Fruit fly (Drosophila melanogaster) whole organism, embryonic: ENCODE results near the gene UbcE2H.

ENCODE experiments used
- Aef1 ChIP-seq: fragments of 200-800 bp; sonication (Bioruptor generic); IDR thresholded peaks from 3 replicates; pipeline ENCODE4 v1.3.6; 2022; ENCODE audit warnings: missing biosample characterization, missing genetic modification characterization
- Antp ChIP-seq: fragments of 200-800 bp; sonication (Bioruptor generic); optimal IDR thresholded peaks from 3 replicates; lab custom pipeline; 2016; ENCODE audit warnings: missing biosample characterization, missing genetic modification characterization
- CG12219 ChIP-seq: fragments of 200-800 bp; sonication (Bioruptor generic); optimal IDR thresholded peaks from 3 replicates; lab custom pipeline; 2018; ENCODE audit warnings: missing biosample characterization, mild to moderate bottlenecking, missing genetic modification characterization
- CG14667 ChIP-seq: fragments of 200-800 bp; sonication (Bioruptor generic); IDR thresholded peaks from 2 replicates; pipeline ENCODE4 v1.3.6; 2022; ENCODE audit warnings: missing biosample characterization, missing genetic modification characterization
- CG14860 ChIP-seq: fragments of 200-800 bp; sonication (Bioruptor generic); IDR thresholded peaks from 3 replicates; pipeline ENCODE4 v1.3.6; 2022; ENCODE audit warnings: missing biosample characterization, missing genetic modification characterization; ENCODE audit not compliant: partially characterized antibody
- CG15073 ChIP-seq: fragments of 200-800 bp; sonication (Bioruptor generic); optimal IDR thresholded peaks from 2 replicates; lab custom pipeline; 2016; ENCODE audit warnings: missing biosample characterization, missing genetic modification characterization
- CG16863 ChIP-seq: fragments of 200-800 bp; sonication (Bioruptor generic); optimal IDR thresholded peaks from 3 replicates; lab custom pipeline; 2016; ENCODE audit warnings: missing biosample characterization, missing genetic modification characterization
- CG17802 ChIP-seq: fragments of 200-800 bp; sonication (Bioruptor generic); optimal IDR thresholded peaks from 2 replicates; lab custom pipeline; 2018; ENCODE audit warnings: missing biosample characterization, mild to moderate bottlenecking, missing genetic modification characterization, moderate library complexity
- CG1832 ChIP-seq: fragments of 200-800 bp; sonication (Bioruptor generic); optimal IDR thresholded peaks from 2 replicates; lab custom pipeline; 2017; ENCODE audit warnings: missing biosample characterization, mild to moderate bottlenecking, missing genetic modification characterization, inconsistent platforms
- CG18619 ChIP-seq: fragments of 200-800 bp; sonication (Bioruptor generic); optimal IDR thresholded peaks from 3 replicates; lab custom pipeline; 2017; ENCODE audit warnings: missing biosample characterization, mild to moderate bottlenecking, missing genetic modification characterization
- CG2116 ChIP-seq: fragments of 200-800 bp; sonication (Bioruptor generic); optimal IDR thresholded peaks from 3 replicates; lab custom pipeline; 2018; ENCODE audit warnings: missing biosample characterization, mild to moderate bottlenecking, missing genetic modification characterization
- CG2120 ChIP-seq: fragments of 200-800 bp; sonication (Bioruptor generic); optimal IDR thresholded peaks from 3 replicates; lab custom pipeline; 2016; ENCODE audit warnings: missing biosample characterization, missing genetic modification characterization
- CG3407 ChIP-seq: fragments of 200-800 bp; sonication (Bioruptor generic); optimal IDR thresholded peaks from 2 replicates; lab custom pipeline; 2018; ENCODE audit warnings: missing biosample characterization, mild to moderate bottlenecking, missing genetic modification characterization
- CG34224 ChIP-seq: fragments of 200-800 bp; sonication (Bioruptor generic); IDR thresholded peaks from 3 replicates; pipeline ENCODE4 v1.3.6; 2022; ENCODE audit warnings: missing biosample characterization, missing genetic modification characterization; ENCODE audit not compliant: partially characterized antibody
- CG5245 ChIP-seq: fragments of 200-800 bp; sonication (Bioruptor generic); optimal IDR thresholded peaks from 3 replicates; lab custom pipeline; 2016; ENCODE audit warnings: missing biosample characterization, missing genetic modification characterization
- CG6791 ChIP-seq: fragments of 200-800 bp; sonication (Bioruptor generic); IDR thresholded peaks from 3 replicates; pipeline ENCODE4 v1.3.6; 2022; ENCODE audit warnings: missing biosample characterization, missing genetic modification characterization; ENCODE audit not compliant: partially characterized antibody
- CG8290 ChIP-seq, 3 experiments: fragments of 200-800 bp; sonication (Bioruptor generic); optimal IDR thresholded peaks; 2 replicates each; lab custom pipeline; 2016 to 2019; ENCODE audit warnings: missing biosample characterization in 3 of 3, missing genetic modification characterization in 3 of 3, mild to moderate bottlenecking in 2 of 3, moderate library complexity in 1 of 3
- CG8765 ChIP-seq: fragments of 200-800 bp; sonication (Bioruptor generic); IDR thresholded peaks from 2 replicates; pipeline ENCODE4 v1.3.6; 2022; ENCODE audit warnings: missing biosample characterization, missing genetic modification characterization
- CG8924 ChIP-seq: fragments of 200-800 bp; optimal IDR thresholded peaks from 3 replicates; lab custom pipeline; 2019; ENCODE audit warnings: missing biosample characterization, mild to moderate bottlenecking, missing genetic modification characterization, moderate library complexity
- CkIIα-i1 ChIP-seq: fragments of 200-800 bp; sonication (Bioruptor generic); IDR thresholded peaks from 2 replicates; pipeline ENCODE4 v1.3.6; 2022; ENCODE audit warnings: missing biosample characterization, missing genetic modification characterization
- D ChIP-seq, 2 experiments: fragments of 200-800 bp in 1 of 2; fragments of >200 bp in 1 of 2; sonication (Bioruptor generic) in 1 of 2; optimal IDR thresholded peaks; 2 replicates in 1 of 2; 3 replicates in 1 of 2; lab custom pipeline; 2017; ENCODE audit warnings: mild to moderate bottlenecking in 1 of 2, missing biosample characterization in 1 of 2, missing genetic modification characterization in 1 of 2, missing genetic modification reagents in 1 of 2
- Dip2 ChIP-seq: fragments of 200-800 bp; sonication (Bioruptor generic); IDR thresholded peaks from 2 replicates; pipeline ENCODE4 v1.3.6; 2022; ENCODE audit warnings: missing biosample characterization, missing genetic modification characterization
- Ets97D ChIP-seq: fragments of 200-800 bp; sonication (Bioruptor generic); optimal IDR thresholded peaks from 3 replicates; lab custom pipeline; 2016; ENCODE audit warnings: missing biosample characterization, missing genetic modification characterization
- GATAe ChIP-seq: fragments of 200-800 bp; sonication (Bioruptor generic); conservative IDR thresholded peaks from 2 replicates; pipeline ENCODE4 v1.3.6; 2022; ENCODE audit warnings: missing biosample characterization, missing genetic modification characterization
- Gug ChIP-seq: fragments of 200-800 bp; sonication (Bioruptor generic); IDR thresholded peaks from 4 replicates; pipeline ENCODE4 v1.3.6; 2022; ENCODE audit warnings: missing biosample characterization, missing genetic modification characterization
- HLH3B ChIP-seq: fragments of 200-800 bp; sonication (Bioruptor generic); IDR thresholded peaks from 2 replicates; pipeline ENCODE4 v1.3.6; 2022; ENCODE audit warnings: missing biosample characterization, missing genetic modification characterization
- Myb ChIP-seq: fragments of 200-800 bp; sonication (Bioruptor generic); optimal IDR thresholded peaks from 2 replicates; lab custom pipeline; 2016; ENCODE audit warnings: missing biosample characterization, missing genetic modification characterization
- Nf-YB ChIP-seq: fragments of 200-800 bp; sonication (Bioruptor generic); optimal IDR thresholded peaks from 3 replicates; lab custom pipeline; 2019; ENCODE audit warnings: missing biosample characterization, mild to moderate bottlenecking, missing genetic modification characterization, moderate library complexity
- Opbp ChIP-seq: fragments of 200-800 bp; sonication (Bioruptor generic); IDR thresholded peaks from 3 replicates; pipeline ENCODE4 v1.3.6; 2022; ENCODE audit warnings: missing biosample characterization, missing genetic modification characterization; ENCODE audit not compliant: partially characterized antibody
- Six4 ChIP-seq: fragments of 200-800 bp; sonication (Bioruptor generic); optimal IDR thresholded peaks from 2 replicates; lab custom pipeline; 2016; ENCODE audit warnings: missing biosample characterization, missing genetic modification characterization
- Xrp1 ChIP-seq: fragments of 200-800 bp; sonication (Bioruptor generic); IDR thresholded peaks from 2 replicates; pipeline ENCODE4 v1.3.6; 2022; ENCODE audit warnings: missing biosample characterization, missing genetic modification characterization
- bab2 ChIP-seq: fragments of 200-800 bp; sonication (Bioruptor generic); optimal IDR thresholded peaks from 2 replicates; lab custom pipeline; 2016; ENCODE audit warnings: missing biosample characterization, missing genetic modification characterization
- dan ChIP-seq: fragments of 200-800 bp; sonication (Bioruptor generic); IDR thresholded peaks from 2 replicates; pipeline ENCODE4 v1.3.6; 2022; ENCODE audit warnings: missing biosample characterization, missing genetic modification characterization
- ems ChIP-seq: fragments of 200-800 bp; sonication (Bioruptor generic); optimal IDR thresholded peaks from 3 replicates; lab custom pipeline; 2016; ENCODE audit warnings: missing biosample characterization, missing genetic modification characterization
- gcm2 ChIP-seq: fragments of 200-800 bp; sonication (Bioruptor generic); optimal IDR thresholded peaks from 2 replicates; lab custom pipeline; 2016; ENCODE audit warnings: missing biosample characterization, missing genetic modification characterization
- gro ChIP-seq: fragments of 200-800 bp; sonication (Bioruptor generic); optimal IDR thresholded peaks from 2 replicates; lab custom pipeline; 2016; ENCODE audit warnings: missing biosample characterization, missing genetic modification characterization
- kah ChIP-seq: fragments of 200-800 bp; sonication (Bioruptor generic); optimal IDR thresholded peaks from 2 replicates; lab custom pipeline; 2018; ENCODE audit warnings: missing biosample characterization, mild to moderate bottlenecking, missing genetic modification characterization
- mirr ChIP-seq: fragments of 200-800 bp; sonication (Bioruptor generic); optimal IDR thresholded peaks from 3 replicates; lab custom pipeline; 2018; ENCODE audit warnings: missing biosample characterization, mild to moderate bottlenecking, missing genetic modification characterization
- otp ChIP-seq: fragments of 200-800 bp; sonication (Bioruptor generic); IDR thresholded peaks from 3 replicates; pipeline ENCODE4, ENCODE4 v1.3.6; 2022; ENCODE audit warnings: missing biosample characterization, missing genetic modification characterization
- pan ChIP-seq, 4 experiments: fragments of >200 bp in 3 of 4; fragments of 200-800 bp in 1 of 4; sonication (Bioruptor generic) in 1 of 4; optimal IDR thresholded peaks in 3 of 4; IDR thresholded peaks in 1 of 4; 2 replicates each; pipeline versions ENCODE4 v1.3.6 to Lab custom; 2017 to 2022; ENCODE audit warnings: missing biosample characterization in 2 of 4, missing genetic modification characterization in 2 of 4, mixed read lengths in 1 of 4
- phol ChIP-seq: fragments of 200-800 bp; sonication (Bioruptor generic); optimal IDR thresholded peaks from 3 replicates; lab custom pipeline; 2018; ENCODE audit warnings: missing biosample characterization, mild to moderate bottlenecking, missing genetic modification characterization, moderate library complexity
- salm ChIP-seq: fragments of 200-800 bp; sonication (Bioruptor generic); optimal IDR thresholded peaks from 2 replicates; lab custom pipeline; 2018; ENCODE audit warnings: missing biosample characterization, mild to moderate bottlenecking, missing genetic modification characterization
- sc ChIP-seq, 3 experiments: fragments of >200 bp in 2 of 3; fragments of 200-800 bp in 1 of 3; sonication (Bioruptor generic) in 1 of 3; optimal IDR thresholded peaks; 2 replicates in 2 of 3; 3 replicates in 1 of 3; lab custom pipeline; 2017; ENCODE audit warnings: mild to moderate bottlenecking in 1 of 3, missing biosample characterization in 1 of 3, missing genetic modification characterization in 1 of 3, missing genetic modification reagents in 1 of 3
- schlank ChIP-seq: fragments of 200-800 bp; sonication (Bioruptor generic); optimal IDR thresholded peaks from 2 replicates; lab custom pipeline; 2018; ENCODE audit warnings: missing biosample characterization, mild to moderate bottlenecking, missing genetic modification characterization
- sqz ChIP-seq: fragments of 200-800 bp; sonication (Bioruptor generic); optimal IDR thresholded peaks from 3 replicates; lab custom pipeline; 2018; ENCODE audit warnings: missing biosample characterization, mild to moderate bottlenecking, missing genetic modification characterization
- trh ChIP-seq: fragments of 200-800 bp; sonication (Bioruptor generic); optimal IDR thresholded peaks from 2 replicates; lab custom pipeline; 2016; ENCODE audit warnings: missing biosample characterization, missing genetic modification characterization
- usp ChIP-seq: fragments of >200 bp; optimal IDR thresholded peaks from 2 replicates; lab custom pipeline; 2017; ENCODE audit warnings: missing biosample characterization, missing genetic modification characterization
- vvl ChIP-seq: fragments of 200-800 bp; sonication (Bioruptor generic); IDR thresholded peaks from 2 replicates; pipeline ENCODE4 v1.3.6; 2022; ENCODE audit warnings: missing biosample characterization, missing genetic modification characterization
- zf30C ChIP-seq: fragments of 200-800 bp; sonication (Bioruptor generic); optimal IDR thresholded peaks from 3 replicates; lab custom pipeline; 2018; ENCODE audit warnings: missing biosample characterization, mild to moderate bottlenecking, missing genetic modification characterization

UbcE2H gene

DNA sequence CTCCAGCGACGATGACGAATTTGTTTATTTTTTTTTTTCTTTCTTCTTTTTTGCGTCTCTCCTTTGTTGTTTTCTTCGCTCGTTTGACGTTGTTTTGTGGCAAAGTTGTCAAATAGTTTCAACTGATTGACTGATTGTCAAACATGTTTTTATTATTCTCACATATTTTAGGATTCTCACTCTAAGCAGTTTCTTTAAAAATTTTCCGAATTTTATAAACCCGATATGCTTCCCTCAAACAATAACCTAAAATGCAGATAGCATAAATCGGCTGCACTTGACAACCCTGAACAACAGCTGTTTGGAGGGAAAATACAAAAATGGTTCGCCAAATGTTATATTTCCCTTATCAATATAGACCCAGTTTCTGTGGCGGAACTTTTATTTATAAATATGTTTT lies 49.7 kb upstream of the UbcE2H start, which contains the start of gene CG17982 (continued):
- TF ChIP-seq CG16863 (GFP tag; lab: Kevin White, UChicago) = peak; percentile 80
- TF ChIP-seq D (optimal IDR thresholded peaks at IDR 0.05; lab: Kevin White, UChicago) = no peak
- peak; percentile 67 for TF ChIP-seq D (GFP tag; optimal IDR thresholded peaks at IDR 0.05; lab: Kevin White, UChicago)
- peak; percentile 89 for TF ChIP-seq sqz (GFP tag; lab: Kevin White, UChicago)
- no peak for TF ChIP-seq sc (optimal IDR thresholded peaks at IDR 0.05; lab: Kevin White, UChicago)
- TF ChIP-seq sc (GFP tag; optimal IDR thresholded peaks at IDR 0.05; lab: Kevin White, UChicago) = peak; percentile 18
- no peak for TF ChIP-seq CG6791 (GFP tag; lab: Robert Waterston, UW)
- TF ChIP-seq otp (GFP tag; lab: Robert Waterston, UW) = peak; percentile 69; the same call in 2 of the 3 replicates
- TF ChIP-seq Xrp1 = peak; percentile 85
- TF ChIP-seq HLH3B (GFP tag; lab: Robert Waterston, UW) = peak; percentile 78
- peak; percentile 31 for TF ChIP-seq CG15073 (GFP tag; lab: Kevin White, UChicago)
- TF ChIP-seq Dip2 (GFP tag; lab: Robert Waterston, UW) = no peak
- no peak for TF ChIP-seq CG1832 (GFP tag; lab: Kevin White, UChicago)
- TF ChIP-seq phol (tag; lab: Kevin White, UChicago) = peak; percentile 86
- TF ChIP-seq pan (optimal IDR thresholded peaks at IDR 0.05; lab: Kevin White, UChicago) = no peak
- peak in 1 of 2 experiments; percentile 86 for TF ChIP-seq pan (GFP tag; optimal IDR thresholded peaks at IDR 0.05 in 1 of 2, IDR thresholded peaks at IDR 0.05 in 1 of 2)
- TF ChIP-seq CkIIα-i1 (GFP tag; lab: Robert Waterston, UW) = no peak
- TF ChIP-seq CG8765 (GFP tag; lab: Robert Waterston, UW) = peak; percentile 44; the same call in 1 of the 2 replicates
- no peak for TF ChIP-seq usp
- peak; percentile 64 for TF ChIP-seq kah (GFP tag; lab: Kevin White, UChicago)
- TF ChIP-seq CG8924 = peak; percentile 87
- peak; percentile 98 for TF ChIP-seq CG2120
- peak; percentile 71 for TF ChIP-seq CG12219
- peak; percentile 45 for TF ChIP-seq Nf-YB (GFP tag; lab: Kevin White, UChicago)
- TF ChIP-seq salm (tag; lab: Kevin White, UChicago) = peak; percentile 63
- peak; percentile 66 for TF ChIP-seq Myb
- TF ChIP-seq zf30C = peak; percentile 7
- peak; percentile 71 for TF ChIP-seq CG2116 (GFP tag; lab: Kevin White, UChicago)
- TF ChIP-seq trh = peak; percentile 42
- peak; percentile 65 for TF ChIP-seq CG8290 (GFP tag; optimal IDR thresholded peaks at IDR 0.05; lab: Kevin White, UChicago)
- TF ChIP-seq CG8290 (tag; optimal IDR thresholded peaks at IDR 0.05; lab: Kevin White, UChicago) = peak; percentile 41 to 82
- peak; percentile 81 for TF ChIP-seq Ets97D (GFP tag; lab: Kevin White, UChicago)
- TF ChIP-seq CG18619 (GFP tag; lab: Kevin White, UChicago) = peak; percentile 77
- no peak for TF ChIP-seq gcm2 (GFP tag; lab: Kevin White, UChicago)
- TF ChIP-seq ems (GFP tag; lab: Kevin White, UChicago) = peak; percentile 80
- TF ChIP-seq gro = peak; percentile 89
- TF ChIP-seq CG5245 (GFP tag; lab: Kevin White, UChicago) = peak; percentile 51
- TF ChIP-seq CG17802 (tag; lab: Kevin White, UChicago) = peak; percentile 24
- TF ChIP-seq dan = no peak
- TF ChIP-seq bab2 = peak; percentile 89
- no peak for TF ChIP-seq CG14860
- no peak for TF ChIP-seq Opbp (GFP tag; lab: Robert Waterston, UW)
- peak; percentile 82 for TF ChIP-seq Six4 (GFP tag; lab: Kevin White, UChicago)
- TF ChIP-seq schlank (tag; lab: Kevin White, UChicago) = peak; percentile 61
- peak; percentile 77 for TF ChIP-seq Gug (GFP tag; lab: Robert Waterston, UW)
- TF ChIP-seq mirr = peak; percentile 75
- TF ChIP-seq Aef1 = peak; percentile 66
- TF ChIP-seq CG14667 = peak; percentile 44
- TF ChIP-seq vvl = peak; percentile 87
- peak; percentile 52; the same call in 1 of the 3 replicates for TF ChIP-seq CG34224 (GFP tag; lab: Robert Waterston, UW)
- TF ChIP-seq Antp (GFP tag; lab: Kevin White, UChicago) = peak; percentile 84
- TF ChIP-seq CG3407 = peak; percentile 70
- no peak for TF ChIP-seq GATAe
